Worm (Caenorhabditis elegans) whole organism, mixed stage, embryonic: ENCODE results near the gene F13D12.5.

Source experiments
- lin-32 ChIP-seq: fragments of 200-800 bp; sonication (Bioruptor generic); optimal IDR thresholded peaks from 2 replicates; lab custom pipeline; 2018; ENCODE audit warnings: mild to moderate bottlenecking, missing genetic modification characterization, missing compliant biosample characterization
- ztf-11 ChIP-seq: fragments of 150-350 bp; optimal IDR thresholded peaks from 2 replicates; lab custom pipeline; 2014; ENCODE audit warnings: missing biosample characterization, missing genetic modification characterization

DNA sequence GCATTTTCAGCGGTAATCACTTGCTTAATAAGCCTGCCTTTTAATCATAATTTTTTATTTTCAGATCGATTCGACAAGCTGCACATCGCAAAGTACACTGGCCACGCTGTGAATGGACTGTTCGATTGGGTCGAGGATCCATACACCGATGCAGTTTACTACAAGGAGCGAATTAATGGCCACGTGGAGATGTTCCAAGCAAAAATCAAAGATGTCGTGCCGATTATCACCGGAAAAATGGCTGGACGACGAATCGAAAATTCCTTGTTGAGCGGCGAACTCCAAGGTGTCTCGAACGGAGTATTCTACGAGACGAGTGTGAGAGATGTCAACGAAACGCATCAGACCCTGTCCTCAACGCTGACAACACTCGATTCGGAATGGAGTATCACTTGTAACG is 824 bp downstream of the F13D12.5 start:
- no peak for TF ChIP-seq lin-32
- TF ChIP-seq ztf-11 (tag; lab: Kevin White, UChicago) = no peak
